Fruit fly (Drosophila melanogaster) whole organism, wandering third instar larva: ENCODE measurements around the gene CG4133.

Experiments used
- CG32264 ChIP-seq: fragments of 200-800 bp; sonication (Bioruptor generic); optimal IDR thresholded peaks from 2 replicates; lab custom pipeline; 2016; ENCODE audit warnings: missing biosample characterization, missing genetic modification characterization
- CG9705 ChIP-seq: fragments of 200-800 bp; sonication (Bioruptor generic); optimal IDR thresholded peaks from 2 replicates; lab custom pipeline; 2018; ENCODE audit warnings: missing biosample characterization, mild to moderate bottlenecking, missing genetic modification characterization
- Dfd ChIP-seq: fragments of >200 bp; optimal IDR thresholded peaks from 2 replicates; lab custom pipeline; 2017; ENCODE audit warnings: missing biosample characterization, missing genetic modification characterization
- Dif ChIP-seq: fragments of 200-275, 200-300 bp; sonication (Bioruptor generic); optimal IDR thresholded peaks from 2 replicates; lab custom pipeline; 2018; ENCODE audit warnings: missing biosample characterization, missing genetic modification characterization; ENCODE audit not compliant: partially characterized antibody
- GATAd ChIP-seq: sonication (Bioruptor generic); optimal IDR thresholded peaks from 2 replicates; lab custom pipeline; 2016; ENCODE audit warnings: missing biosample characterization, missing genetic modification characterization
- HLH106 ChIP-seq: fragments of 200-800 bp; optimal IDR thresholded peaks from 3 replicates; lab custom pipeline; 2019; ENCODE audit warnings: missing biosample characterization, mild to moderate bottlenecking, missing genetic modification characterization, moderate library complexity
- Hnf4 ChIP-seq: fragments of 200-800 bp; sonication (Bioruptor generic); optimal IDR thresholded peaks from 2 replicates; lab custom pipeline; 2016; ENCODE audit warnings: missing biosample characterization, mild to moderate bottlenecking, missing genetic modification characterization
- Jra ChIP-seq: sonication (Bioruptor generic); optimal IDR thresholded peaks from 2 replicates; lab custom pipeline; 2016; ENCODE audit warnings: missing biosample characterization, missing genetic modification characterization
- Mio ChIP-seq: sonication (Bioruptor generic); optimal IDR thresholded peaks from 2 replicates; lab custom pipeline; 2016; ENCODE audit warnings: missing biosample characterization, missing genetic modification characterization
- Myc ChIP-seq: fragments of >200 bp; optimal IDR thresholded peaks from 2 replicates; lab custom pipeline; 2017
- OdsH ChIP-seq: fragments of 200-800 bp; sonication (Bioruptor generic); optimal IDR thresholded peaks from 2 replicates; lab custom pipeline; 2016; ENCODE audit warnings: missing biosample characterization, mild to moderate bottlenecking, missing genetic modification characterization
- Rel ChIP-seq, 2 experiments: fragments of 200-800 bp; sonication (Bioruptor generic) in 1 of 2; optimal IDR thresholded peaks; 2 replicates in 1 of 2; 3 replicates in 1 of 2; lab custom pipeline; 2016 to 2019; ENCODE audit warnings: mild to moderate bottlenecking in 2 of 2, missing biosample characterization in 2 of 2, missing genetic modification characterization in 2 of 2, moderate library complexity in 1 of 2
- Sp1 ChIP-seq: fragments of 200-800 bp; sonication (Bioruptor generic); optimal IDR thresholded peaks from 3 replicates; lab custom pipeline; 2019; ENCODE audit warnings: missing biosample characterization, mild to moderate bottlenecking, missing genetic modification characterization, moderate library complexity
- Vsx2 ChIP-seq: fragments of 200-300, 225-300 bp; sonication (Bioruptor generic); optimal IDR thresholded peaks from 2 replicates; lab custom pipeline; 2018; ENCODE audit warnings: missing biosample characterization, missing genetic modification characterization; ENCODE audit not compliant: partially characterized antibody
- br ChIP-seq: fragments of 200-800 bp; sonication (Bioruptor generic); optimal IDR thresholded peaks from 2 replicates; lab custom pipeline; 2016; ENCODE audit warnings: missing biosample characterization, missing genetic modification characterization
- brk ChIP-seq: fragments of 200-800 bp; sonication (Bioruptor generic); optimal IDR thresholded peaks from 2 replicates; lab custom pipeline; 2016; ENCODE audit warnings: missing biosample characterization, mild to moderate bottlenecking, missing genetic modification characterization
- dl ChIP-seq, 2 experiments: fragments of 175-275, 200-275 bp in 1 of 2; fragments of 200-275 bp in 1 of 2; sonication (Bioruptor generic); optimal IDR thresholded peaks; lab custom pipeline; 2018; ENCODE audit warnings: mild to moderate bottlenecking in 2 of 2, missing biosample characterization in 2 of 2, missing genetic modification characterization in 2 of 2, moderate library complexity in 2 of 2; ENCODE audit not compliant: partially characterized antibody in 2 of 2, insufficient read depth in 1 of 2
- dmrt93B ChIP-seq: fragments of 200-800 bp; sonication (Bioruptor generic); optimal IDR thresholded peaks from 2 replicates; lab custom pipeline; 2018; ENCODE audit warnings: missing biosample characterization, mild to moderate bottlenecking, missing genetic modification characterization
- dsf ChIP-seq: sonication (Bioruptor generic); optimal IDR thresholded peaks from 2 replicates; lab custom pipeline; 2016; ENCODE audit warnings: missing biosample characterization, missing genetic modification characterization, borderline replicate concordance
- foxo ChIP-seq, 2 experiments: fragments of 200-800 bp; sonication (Bioruptor generic); optimal IDR thresholded peaks; 2 replicates in 1 of 2; 3 replicates in 1 of 2; lab custom pipeline; 2016 to 2017; ENCODE audit warnings: missing biosample characterization in 2 of 2, missing genetic modification characterization in 2 of 2
- fru ChIP-seq: fragments of 200-800 bp; sonication (Bioruptor generic); optimal IDR thresholded peaks from 3 replicates; lab custom pipeline; 2016; ENCODE audit warnings: missing biosample characterization, mild to moderate bottlenecking, missing genetic modification characterization
- h ChIP-seq: fragments of 200-800 bp; sonication (Bioruptor generic); optimal IDR thresholded peaks from 3 replicates; lab custom pipeline; 2016; ENCODE audit warnings: missing biosample characterization, mild to moderate bottlenecking, missing genetic modification characterization
- jim ChIP-seq: fragments of 175-275, 200-325 bp; sonication (Bioruptor generic); optimal IDR thresholded peaks from 2 replicates; lab custom pipeline; 2016; ENCODE audit warnings: missing biosample characterization, mild to moderate bottlenecking, missing genetic modification characterization
- lola ChIP-seq: fragments of >200 bp; optimal IDR thresholded peaks from 2 replicates; lab custom pipeline; 2017; ENCODE audit warnings: missing biosample characterization, missing genetic modification characterization
- pan ChIP-seq: fragments of >200 bp; optimal IDR thresholded peaks from 2 replicates; lab custom pipeline; 2017
- psq ChIP-seq: fragments of 200-800 bp; sonication (Bioruptor generic); optimal IDR thresholded peaks from 3 replicates; lab custom pipeline; 2017; ENCODE audit warnings: missing biosample characterization, mild to moderate bottlenecking, missing genetic modification characterization, moderate library complexity
- rgr ChIP-seq: fragments of 200-800 bp; sonication (Bioruptor generic); optimal IDR thresholded peaks from 3 replicates; lab custom pipeline; 2016; ENCODE audit warnings: missing biosample characterization, mild to moderate bottlenecking, missing genetic modification characterization
- sv ChIP-seq: fragments of 200-800 bp; sonication (Bioruptor generic); optimal IDR thresholded peaks from 3 replicates; lab custom pipeline; 2016; ENCODE audit warnings: missing biosample characterization, missing genetic modification characterization
- usp ChIP-seq: fragments of >200 bp; optimal IDR thresholded peaks from 2 replicates; lab custom pipeline; 2017; ENCODE audit warnings: missing biosample characterization, missing genetic modification characterization

The CG4133 gene

dm6 chr2L:495381-496240, 40.3 kb downstream of the CG4133 start:
- TF ChIP-seq Dfd (GFP tag; lab: Kevin White, UChicago) = no peak
- no peak for TF ChIP-seq Rel (GFP tag; optimal IDR thresholded peaks at IDR 0.05; lab: Kevin White, UChicago)
- peak; percentile 33 for TF ChIP-seq Rel (tag; optimal IDR thresholded peaks at IDR 0.05; lab: Kevin White, UChicago)

- TF ChIP-seq Myc (no peak), CG32264 (GFP tag; lab: Kevin White, UChicago) (no peak), dl (GFP tag; optimal IDR thresholded peaks at IDR 0.05; lab: Kevin White, UChicago; ENCODE audit: insufficient read depth in 1 of 2, partially characterized antibody in 2 of 2) (no peak), dmrt93B (GFP tag; lab: Kevin White, UChicago) (no peak), br (GFP tag; lab: Kevin White, UChicago) (no peak), rgr (GFP tag; lab: Kevin White, UChicago) (no peak), brk (GFP tag; lab: Kevin White, UChicago) (no peak), h (GFP tag; lab: Kevin White, UChicago) (no peak), Vsx2 (GFP tag; lab: Kevin White, UChicago) (no peak), GATAd (no peak), psq (no peak)
These were observed 41.1 kb downstream of the CG4133 start for dm6 chr2L:496436-496835.

dm6 chr2L:496841-497240, 41.5 kb downstream of the CG4133 start:
- TF ChIP-seq CG9705 (no peak), HLH106 (no peak), foxo (GFP tag; optimal IDR thresholded peaks at IDR 0.05; lab: Kevin White, UChicago) (no peak), usp (GFP tag; lab: Kevin White, UChicago) (no peak), Rel (GFP tag; optimal IDR thresholded peaks at IDR 0.05; lab: Kevin White, UChicago) (no peak), Rel (tag; optimal IDR thresholded peaks at IDR 0.05; lab: Kevin White, UChicago) (no peak), jim (GFP tag; lab: Kevin White, UChicago) (no peak), OdsH (GFP tag; lab: Kevin White, UChicago) (no peak), Jra (GFP tag; lab: Kevin White, UChicago) (no peak), Dif (no peak), Myc (no peak), dsf (GFP tag; lab: Kevin White, UChicago) (no peak), Hnf4 (GFP tag; lab: Kevin White, UChicago) (no peak), Mio (GFP tag; lab: Kevin White, UChicago) (no peak), h (GFP tag; lab: Kevin White, UChicago) (no peak), lola (no peak), pan (lab: Kevin White, UChicago) (no peak), sv (GFP tag; lab: Kevin White, UChicago) (no peak), fru (GFP tag; lab: Kevin White, UChicago) (no peak)

dm6 chr2L:497657-498473, 42.5 kb downstream of the CG4133 start:
- TF ChIP-seq dl (GFP tag; optimal IDR thresholded peaks at IDR 0.05; lab: Kevin White, UChicago; ENCODE audit: insufficient read depth in 1 of 2, partially characterized antibody in 2 of 2) (no peak), sv (GFP tag; lab: Kevin White, UChicago) (no peak), dsf (GFP tag; lab: Kevin White, UChicago) (no peak), Mio (GFP tag; lab: Kevin White, UChicago) (no peak), OdsH (GFP tag; lab: Kevin White, UChicago) (no peak), rgr (GFP tag; lab: Kevin White, UChicago) (no peak), Sp1 (GFP tag; lab: Kevin White, UChicago) (no peak), h (GFP tag; lab: Kevin White, UChicago) (no peak), Rel (GFP tag; optimal IDR thresholded peaks at IDR 0.05; lab: Kevin White, UChicago) (no peak), Rel (tag; optimal IDR thresholded peaks at IDR 0.05; lab: Kevin White, UChicago) (no peak), Myc (no peak), GATAd (no peak)
- TF ChIP-seq, all 38 proteins: peak for 0
